Fruit fly (Drosophila melanogaster) Kc167 (cell line): ENCODE data around the gene CG1943.

Source experiments
- Myc ChIP-seq: fragments of >200 bp; optimal IDR thresholded peaks from 2 replicates; lab custom pipeline; 2017; ENCODE audit warnings: missing external identifiers
- insv ChIP-seq: fragments of >200 bp; optimal IDR thresholded peaks from 3 replicates; lab custom pipeline; 2018; ENCODE audit warnings: missing external identifiers
- psq ChIP-seq: fragments of >200 bp; optimal IDR thresholded peaks from 2 replicates; lab custom pipeline; 2017; ENCODE audit warnings: missing external identifiers
- ttk ChIP-seq: sonication (Bioruptor generic); optimal IDR thresholded peaks from 2 replicates; lab custom pipeline; 2017; ENCODE audit warnings: missing external identifiers

DNA sequence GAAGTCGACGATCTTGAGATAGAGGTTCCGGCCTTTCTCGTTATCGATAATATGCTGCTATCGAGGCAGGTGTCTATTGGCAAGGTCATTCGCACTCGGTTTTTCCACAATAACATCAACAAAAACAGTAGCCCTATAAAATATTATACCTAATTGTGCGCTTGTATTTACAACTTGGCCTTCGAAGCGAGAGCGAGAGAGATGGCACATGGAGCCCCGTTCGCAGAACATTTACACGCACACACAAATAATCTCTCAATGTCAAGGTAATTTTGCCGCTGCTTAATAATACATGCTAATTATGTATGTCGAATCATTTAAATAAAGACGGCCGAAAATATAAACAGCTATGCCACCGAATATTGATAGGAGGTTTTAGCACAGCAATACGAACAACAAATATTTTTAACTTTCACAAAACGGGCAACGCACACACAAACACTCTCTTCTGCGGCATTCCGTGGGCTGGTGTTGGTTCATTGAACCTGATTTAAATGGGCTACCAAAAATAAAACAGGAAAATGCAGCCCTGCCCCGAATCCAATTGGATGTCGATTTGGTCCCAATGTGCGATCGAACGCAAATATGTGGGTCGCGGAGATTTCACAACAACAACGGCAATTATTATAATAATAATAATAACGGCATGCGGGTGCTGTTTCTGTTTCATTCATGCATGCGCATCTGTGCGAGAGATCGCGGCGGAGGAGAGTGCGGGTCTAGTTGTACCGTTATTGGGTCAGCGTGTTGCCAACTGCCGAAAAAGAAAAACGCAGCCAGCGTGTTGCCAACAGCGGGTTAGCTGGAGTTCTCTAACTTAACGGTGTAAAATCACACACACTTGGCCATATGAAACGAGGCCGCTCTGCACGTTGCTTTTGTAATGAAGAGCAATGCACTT is 47.8 kb downstream of the CG1943 start:
- no peak for TF ChIP-seq Myc (lab: Kevin White, UChicago)
- no peak for TF ChIP-seq insv (lab: Kevin White, UChicago)
- TF ChIP-seq psq (lab: Kevin White, UChicago), result no peak
- no peak for TF ChIP-seq ttk
